Fruit fly (Drosophila melanogaster): ENCODE results near the gene CG14137.

The CG14137 gene

dm6 chr3L:11599965-11600420 lies at the start of gene CG14137, which contains the start of gene CG46394:
Gene CG14137 (minus strand): TSS chr3L:11600065.
Gene CG46394 (plus strand): TSS chr3L:11600370.
- no peak for TF ChIP-seq rn (GFP tag; IDR thresholded peaks at IDR 0.05)
- no peak for TF ChIP-seq CG15710 (tag; optimal IDR thresholded peaks at IDR 0.05)
- TF ChIP-seq CG34367 (tag; optimal IDR thresholded peaks at IDR 0.05), result no peak
- no peak for TF ChIP-seq fd96Ca (GFP tag; IDR thresholded peaks at IDR 0.05)
- TF ChIP-seq gl (tag; optimal IDR thresholded peaks at IDR 0.05), result no peak
- no peak for TF ChIP-seq CG32121 (GFP tag; IDR thresholded peaks at IDR 0.05)
- TF ChIP-seq D1 (tag; optimal IDR thresholded peaks at IDR 0.05), result no peak
- TF ChIP-seq CG8159 (tag; optimal IDR thresholded peaks at IDR 0.05), result no peak
- TF ChIP-seq CG17806 (tag; optimal IDR thresholded peaks at IDR 0.05), result no peak
- TF ChIP-seq CG4496 (GFP tag; IDR thresholded peaks at IDR 0.05), result no peak
- no peak for TF ChIP-seq Pif1B (GFP tag; optimal IDR thresholded peaks at IDR 0.05)

- no peak for TF ChIP-seq Pif1B (GFP tag; optimal IDR thresholded peaks at IDR 0.05)
- TF ChIP-seq gl (tag; optimal IDR thresholded peaks at IDR 0.05), result no peak
- peak; percentile 30; the same call in 1 of the 3 replicates for TF ChIP-seq CG4496 (GFP tag; IDR thresholded peaks at IDR 0.05)
- TF ChIP-seq CG17806 (tag; optimal IDR thresholded peaks at IDR 0.05), result no peak
- no peak for TF ChIP-seq CG10348 (GFP tag; IDR thresholded peaks at IDR 0.05)
- TF ChIP-seq CG34367 (tag; optimal IDR thresholded peaks at IDR 0.05), result peak; percentile 28
- no peak for TF ChIP-seq CG15710 (tag; optimal IDR thresholded peaks at IDR 0.05)
- TF ChIP-seq CG8159 (tag; optimal IDR thresholded peaks at IDR 0.05), result no peak
- TF ChIP-seq CG12605 (GFP tag; IDR thresholded peaks at IDR 0.05), result no peak
- no peak for TF ChIP-seq Snoo (tag; optimal IDR thresholded peaks at IDR 0.05)
- TF ChIP-seq CG32121 (GFP tag; IDR thresholded peaks at IDR 0.05), result no peak; the same call in 1 of the 2 replicates
- no peak for TF ChIP-seq rn (GFP tag; IDR thresholded peaks at IDR 0.05)
- no peak for TF ChIP-seq EcR (GFP tag; optimal IDR thresholded peaks at IDR 0.05)
- TF ChIP-seq Pif1A (GFP tag; optimal IDR thresholded peaks at IDR 0.05), result no peak
- TF ChIP-seq CG9948 (tag; optimal IDR thresholded peaks at IDR 0.05), result no peak
- TF ChIP-seq CG13204 (GFP tag; optimal IDR thresholded peaks at IDR 0.05), result no peak
- TF ChIP-seq fd96Ca (GFP tag; IDR thresholded peaks at IDR 0.05), result peak; percentile 66; the same call in 2 of the 3 replicates
- TF ChIP-seq CG14655 (GFP tag; optimal IDR thresholded peaks at IDR 0.05), result no peak
- TF ChIP-seq CG8301 (tag; optimal IDR thresholded peaks at IDR 0.05), result no peak
- no peak for TF ChIP-seq D1 (tag; optimal IDR thresholded peaks at IDR 0.05)
- TF ChIP-seq Ets98B (GFP tag; IDR thresholded peaks at IDR 0.05), result peak; percentile 60
Observed at dm6 chr3L:11648410-11648809, 48.5 kb upstream of the CG14137 start, which contains the start of the genes RIOK1 and Polr3H. Gene RIOK1 (minus strand): TSS chr3L:11648474. Gene Polr3H (plus strand): TSS chr3L:11648756.

- no peak for TF ChIP-seq CG17806 (tag; optimal IDR thresholded peaks at IDR 0.05)
- TF ChIP-seq CG8301 (tag; optimal IDR thresholded peaks at IDR 0.05), result no peak
- TF ChIP-seq CG14655 (GFP tag; optimal IDR thresholded peaks at IDR 0.05), result no peak
- no peak for TF ChIP-seq CG12605 (GFP tag; IDR thresholded peaks at IDR 0.05)
- no peak for TF ChIP-seq CG10348 (GFP tag; IDR thresholded peaks at IDR 0.05)
- TF ChIP-seq CG34367 (tag; optimal IDR thresholded peaks at IDR 0.05), result no peak
- TF ChIP-seq D1 (tag; optimal IDR thresholded peaks at IDR 0.05), result no peak
- no peak for TF ChIP-seq CG4496 (GFP tag; IDR thresholded peaks at IDR 0.05)
- TF ChIP-seq fd96Ca (GFP tag; IDR thresholded peaks at IDR 0.05), result no peak
- no peak for TF ChIP-seq Ets98B (GFP tag; IDR thresholded peaks at IDR 0.05)
- TF ChIP-seq Pif1A (GFP tag; optimal IDR thresholded peaks at IDR 0.05), result no peak
- no peak for TF ChIP-seq CG32121 (GFP tag; IDR thresholded peaks at IDR 0.05)
- no peak for TF ChIP-seq CG9948 (tag; optimal IDR thresholded peaks at IDR 0.05)
- no peak for TF ChIP-seq EcR (GFP tag; optimal IDR thresholded peaks at IDR 0.05)
- no peak for TF ChIP-seq rn (GFP tag; IDR thresholded peaks at IDR 0.05)
Observed at dm6 chr3L:11645933-11646332, 46.1 kb upstream of the CG14137 start, which contains the start of gene CG6071. Gene CG6071 (minus strand): TSS chr3L:11646033.

- no peak for TF ChIP-seq CG8301 (tag; optimal IDR thresholded peaks at IDR 0.05)
- no peak for TF ChIP-seq CG9948 (tag; optimal IDR thresholded peaks at IDR 0.05)
- TF ChIP-seq CG34367 (tag; optimal IDR thresholded peaks at IDR 0.05), result no peak
- no peak for TF ChIP-seq CG10348 (GFP tag; IDR thresholded peaks at IDR 0.05)
- no peak for TF ChIP-seq CG14655 (GFP tag; optimal IDR thresholded peaks at IDR 0.05)
- no peak for TF ChIP-seq D1 (tag; optimal IDR thresholded peaks at IDR 0.05)
- TF ChIP-seq EcR (GFP tag; optimal IDR thresholded peaks at IDR 0.05), result no peak
- no peak for TF ChIP-seq CG13204 (GFP tag; optimal IDR thresholded peaks at IDR 0.05)
- peak; percentile 31; the same call in 1 of the 2 replicates for TF ChIP-seq Ets98B (GFP tag; IDR thresholded peaks at IDR 0.05)
- TF ChIP-seq gl (tag; optimal IDR thresholded peaks at IDR 0.05), result no peak
- no peak for TF ChIP-seq rn (GFP tag; IDR thresholded peaks at IDR 0.05)
- TF ChIP-seq Pif1B (GFP tag; optimal IDR thresholded peaks at IDR 0.05), result no peak
- no peak for TF ChIP-seq CG12605 (GFP tag; IDR thresholded peaks at IDR 0.05)
- peak; percentile 51 for TF ChIP-seq CG32121 (GFP tag; IDR thresholded peaks at IDR 0.05)
- TF ChIP-seq CG4496 (GFP tag; IDR thresholded peaks at IDR 0.05), result peak; percentile 60; the same call in 1 of the 3 replicates
- TF ChIP-seq CG17806 (tag; optimal IDR thresholded peaks at IDR 0.05), result no peak
- TF ChIP-seq CG15710 (tag; optimal IDR thresholded peaks at IDR 0.05), result no peak
- TF ChIP-seq CG8159 (tag; optimal IDR thresholded peaks at IDR 0.05), result peak; percentile 47
- no peak for TF ChIP-seq Snoo (tag; optimal IDR thresholded peaks at IDR 0.05)
- TF ChIP-seq fd96Ca (GFP tag; IDR thresholded peaks at IDR 0.05), result no peak; the same call in 2 of the 3 replicates
- no peak for TF ChIP-seq Pif1A (GFP tag; optimal IDR thresholded peaks at IDR 0.05)
Observed at dm6 chr3L:11636829-11637228, 37.0 kb upstream of the CG14137 start.

dm6 chr3L:11634551-11634950 lies 34.7 kb upstream of the CG14137 start:
- TF ChIP-seq CG34367 (tag; optimal IDR thresholded peaks at IDR 0.05), result peak; percentile 73
- peak; percentile 48 for TF ChIP-seq CG17806 (tag; optimal IDR thresholded peaks at IDR 0.05)
- no peak for TF ChIP-seq EcR (GFP tag; optimal IDR thresholded peaks at IDR 0.05)
- TF ChIP-seq CG14655 (GFP tag; optimal IDR thresholded peaks at IDR 0.05), result peak; percentile 80
- no peak for TF ChIP-seq Snoo (tag; optimal IDR thresholded peaks at IDR 0.05)
- TF ChIP-seq CG15710 (tag; optimal IDR thresholded peaks at IDR 0.05), result peak; percentile 64
- TF ChIP-seq Pif1A (GFP tag; optimal IDR thresholded peaks at IDR 0.05), result peak; percentile 44
- TF ChIP-seq fd96Ca (GFP tag; IDR thresholded peaks at IDR 0.05), result no peak; the same call in 1 of the 3 replicates
- TF ChIP-seq Ets98B (GFP tag; IDR thresholded peaks at IDR 0.05), result peak; percentile 54
- peak; percentile 50 for TF ChIP-seq CG8159 (tag; optimal IDR thresholded peaks at IDR 0.05)
- TF ChIP-seq CG13204 (GFP tag; optimal IDR thresholded peaks at IDR 0.05), result peak; percentile 71
- peak; percentile 56 for TF ChIP-seq Pif1B (GFP tag; optimal IDR thresholded peaks at IDR 0.05)
- peak; percentile 94 for TF ChIP-seq CG12605 (GFP tag; IDR thresholded peaks at IDR 0.05)
- no peak for TF ChIP-seq D1 (tag; optimal IDR thresholded peaks at IDR 0.05)
- TF ChIP-seq CG8301 (tag; optimal IDR thresholded peaks at IDR 0.05), result peak; percentile 66
- TF ChIP-seq rn (GFP tag; IDR thresholded peaks at IDR 0.05), result no peak
- TF ChIP-seq CG4496 (GFP tag; IDR thresholded peaks at IDR 0.05), result peak; percentile 83
- TF ChIP-seq CG9948 (tag; optimal IDR thresholded peaks at IDR 0.05), result peak; percentile 24
- TF ChIP-seq CG32121 (GFP tag; IDR thresholded peaks at IDR 0.05), result peak; percentile 58
- no peak for TF ChIP-seq CG10348 (GFP tag; IDR thresholded peaks at IDR 0.05)
- peak; percentile 69 for TF ChIP-seq gl (tag; optimal IDR thresholded peaks at IDR 0.05)
